Worm (Caenorhabditis elegans) whole organism, midembryonic: ENCODE results near the gene flp-13.

Experiments
- cog-1 ChIP-seq: sonication (generic microtip); optimal IDR thresholded peaks from 2 replicates; lab custom pipeline; 2016; ENCODE audit warnings: missing genetic modification characterization, missing compliant biosample characterization
- flt-1 ChIP-seq: fragments of 200-800 bp; sonication (Bioruptor generic); IDR thresholded peaks from 2 replicates; pipeline ENCODE4 v1.3.6; 2022; ENCODE audit warnings: missing genetic modification characterization, missing compliant biosample characterization
- ref-1 ChIP-seq: fragments of 200-800 bp; sonication (Bioruptor generic); conservative IDR thresholded peaks from 2 replicates; pipeline ENCODE4 v1.3.6; 2022; ENCODE audit warnings: missing genetic modification reagents, missing genetic modification characterization, missing compliant biosample characterization
- ztf-29 ChIP-seq: fragments of 200-800 bp; sonication (Bioruptor generic); IDR thresholded peaks from 2 replicates; pipeline ENCODE4 v1.3.6; 2022; ENCODE audit warnings: missing genetic modification reagents, missing genetic modification characterization, missing compliant biosample characterization

ce11 chrIV:7724912-7725311 lies 26.7 kb upstream of the flp-13 start:
- TF ChIP-seq cog-1 (tag; lab: Kevin White, UChicago) (no peak), flt-1 (GFP tag; lab: Robert Waterston, UW) (no peak), ztf-29 (GFP tag; lab: Robert Waterston, UW) (no peak), ref-1 (GFP tag; lab: Robert Waterston, UW) (no peak)
